Fruit fly (Drosophila melanogaster) whole organism, wandering third instar larva: ENCODE data around the gene CG8673.

Experiments used
- Dfd ChIP-seq: fragments of >200 bp; optimal IDR thresholded peaks from 2 replicates; lab custom pipeline; 2017; ENCODE audit warnings: missing biosample characterization, missing genetic modification characterization
- Dif ChIP-seq: fragments of 200-275, 200-300 bp; sonication (Bioruptor generic); optimal IDR thresholded peaks from 2 replicates; lab custom pipeline; 2018; ENCODE audit warnings: missing biosample characterization, missing genetic modification characterization; ENCODE audit not compliant: partially characterized antibody
- GATAd ChIP-seq: sonication (Bioruptor generic); optimal IDR thresholded peaks from 2 replicates; lab custom pipeline; 2016; ENCODE audit warnings: missing biosample characterization, missing genetic modification characterization
- HLH106 ChIP-seq: fragments of 200-800 bp; optimal IDR thresholded peaks from 3 replicates; lab custom pipeline; 2019; ENCODE audit warnings: missing biosample characterization, mild to moderate bottlenecking, missing genetic modification characterization, moderate library complexity
- Hnf4 ChIP-seq: fragments of 200-800 bp; sonication (Bioruptor generic); optimal IDR thresholded peaks from 2 replicates; lab custom pipeline; 2016; ENCODE audit warnings: missing biosample characterization, mild to moderate bottlenecking, missing genetic modification characterization
- Hr78 ChIP-seq: fragments of >200 bp; optimal IDR thresholded peaks from 2 replicates; lab custom pipeline; 2017; ENCODE audit warnings: missing biosample characterization, missing genetic modification characterization
- Hr83 ChIP-seq: fragments of 200-300 bp; sonication (Bioruptor generic); optimal IDR thresholded peaks from 2 replicates; lab custom pipeline; 2016; ENCODE audit warnings: missing biosample characterization, mild to moderate bottlenecking, missing genetic modification characterization, moderate library complexity; ENCODE audit not compliant: poor library complexity, severe bottlenecking
- Jra ChIP-seq: sonication (Bioruptor generic); optimal IDR thresholded peaks from 2 replicates; lab custom pipeline; 2016; ENCODE audit warnings: missing biosample characterization, missing genetic modification characterization
- Mio ChIP-seq: sonication (Bioruptor generic); optimal IDR thresholded peaks from 2 replicates; lab custom pipeline; 2016; ENCODE audit warnings: missing biosample characterization, missing genetic modification characterization
- OdsH ChIP-seq: fragments of 200-800 bp; sonication (Bioruptor generic); optimal IDR thresholded peaks from 2 replicates; lab custom pipeline; 2016; ENCODE audit warnings: missing biosample characterization, mild to moderate bottlenecking, missing genetic modification characterization
- Rel ChIP-seq, 2 experiments: fragments of 200-800 bp; sonication (Bioruptor generic) in 1 of 2; optimal IDR thresholded peaks; 2 replicates in 1 of 2; 3 replicates in 1 of 2; lab custom pipeline; 2016 to 2019; ENCODE audit warnings: mild to moderate bottlenecking in 2 of 2, missing biosample characterization in 2 of 2, missing genetic modification characterization in 2 of 2, moderate library complexity in 1 of 2
- Sp1 ChIP-seq: fragments of 200-800 bp; sonication (Bioruptor generic); optimal IDR thresholded peaks from 3 replicates; lab custom pipeline; 2019; ENCODE audit warnings: missing biosample characterization, mild to moderate bottlenecking, missing genetic modification characterization, moderate library complexity
- Vsx2 ChIP-seq: fragments of 200-300, 225-300 bp; sonication (Bioruptor generic); optimal IDR thresholded peaks from 2 replicates; lab custom pipeline; 2018; ENCODE audit warnings: missing biosample characterization, missing genetic modification characterization; ENCODE audit not compliant: partially characterized antibody
- br ChIP-seq: fragments of 200-800 bp; sonication (Bioruptor generic); optimal IDR thresholded peaks from 2 replicates; lab custom pipeline; 2016; ENCODE audit warnings: missing biosample characterization, missing genetic modification characterization
- brk ChIP-seq: fragments of 200-800 bp; sonication (Bioruptor generic); optimal IDR thresholded peaks from 2 replicates; lab custom pipeline; 2016; ENCODE audit warnings: missing biosample characterization, mild to moderate bottlenecking, missing genetic modification characterization
- dl ChIP-seq, 2 experiments: fragments of 175-275, 200-275 bp in 1 of 2; fragments of 200-275 bp in 1 of 2; sonication (Bioruptor generic); optimal IDR thresholded peaks; lab custom pipeline; 2018; ENCODE audit warnings: mild to moderate bottlenecking in 2 of 2, missing biosample characterization in 2 of 2, missing genetic modification characterization in 2 of 2, moderate library complexity in 2 of 2; ENCODE audit not compliant: partially characterized antibody in 2 of 2, insufficient read depth in 1 of 2
- dmrt93B ChIP-seq: fragments of 200-800 bp; sonication (Bioruptor generic); optimal IDR thresholded peaks from 2 replicates; lab custom pipeline; 2018; ENCODE audit warnings: missing biosample characterization, mild to moderate bottlenecking, missing genetic modification characterization
- dsf ChIP-seq: sonication (Bioruptor generic); optimal IDR thresholded peaks from 2 replicates; lab custom pipeline; 2016; ENCODE audit warnings: missing biosample characterization, missing genetic modification characterization, borderline replicate concordance
- foxo ChIP-seq, 2 experiments: fragments of 200-800 bp; sonication (Bioruptor generic); optimal IDR thresholded peaks; 2 replicates in 1 of 2; 3 replicates in 1 of 2; lab custom pipeline; 2016 to 2017; ENCODE audit warnings: missing biosample characterization in 2 of 2, missing genetic modification characterization in 2 of 2
- fru ChIP-seq: fragments of 200-800 bp; sonication (Bioruptor generic); optimal IDR thresholded peaks from 3 replicates; lab custom pipeline; 2016; ENCODE audit warnings: missing biosample characterization, mild to moderate bottlenecking, missing genetic modification characterization
- h ChIP-seq: fragments of 200-800 bp; sonication (Bioruptor generic); optimal IDR thresholded peaks from 3 replicates; lab custom pipeline; 2016; ENCODE audit warnings: missing biosample characterization, mild to moderate bottlenecking, missing genetic modification characterization
- jim ChIP-seq: fragments of 175-275, 200-325 bp; sonication (Bioruptor generic); optimal IDR thresholded peaks from 2 replicates; lab custom pipeline; 2016; ENCODE audit warnings: missing biosample characterization, mild to moderate bottlenecking, missing genetic modification characterization
- lola ChIP-seq: fragments of >200 bp; optimal IDR thresholded peaks from 2 replicates; lab custom pipeline; 2017; ENCODE audit warnings: missing biosample characterization, missing genetic modification characterization
- pan ChIP-seq: fragments of >200 bp; optimal IDR thresholded peaks from 2 replicates; lab custom pipeline; 2017
- psq ChIP-seq: fragments of 200-800 bp; sonication (Bioruptor generic); optimal IDR thresholded peaks from 3 replicates; lab custom pipeline; 2017; ENCODE audit warnings: missing biosample characterization, mild to moderate bottlenecking, missing genetic modification characterization, moderate library complexity
- rgr ChIP-seq: fragments of 200-800 bp; sonication (Bioruptor generic); optimal IDR thresholded peaks from 3 replicates; lab custom pipeline; 2016; ENCODE audit warnings: missing biosample characterization, mild to moderate bottlenecking, missing genetic modification characterization
- sv ChIP-seq: fragments of 200-800 bp; sonication (Bioruptor generic); optimal IDR thresholded peaks from 3 replicates; lab custom pipeline; 2016; ENCODE audit warnings: missing biosample characterization, missing genetic modification characterization
- tai ChIP-seq: sonication (Bioruptor generic); optimal IDR thresholded peaks from 2 replicates; lab custom pipeline; 2016; ENCODE audit warnings: missing biosample characterization, missing genetic modification characterization
- usp ChIP-seq: fragments of >200 bp; optimal IDR thresholded peaks from 2 replicates; lab custom pipeline; 2017; ENCODE audit warnings: missing biosample characterization, missing genetic modification characterization
- woc ChIP-seq: sonication (Bioruptor generic); optimal IDR thresholded peaks from 2 replicates; lab custom pipeline; 2016; ENCODE audit warnings: missing biosample characterization, mild to moderate bottlenecking, missing genetic modification characterization

The CG8673 gene

dm6 chr2L:8165800-8166576 is 41.9 kb downstream of the CG8673 start:
- TF ChIP-seq Jra (GFP tag; lab: Kevin White, UChicago) = no peak
- TF ChIP-seq Dfd (GFP tag; lab: Kevin White, UChicago) = no peak
- TF ChIP-seq Hr83 (GFP tag; lab: Kevin White, UChicago) = no peak
- no peak for TF ChIP-seq dmrt93B
- no peak for TF ChIP-seq HLH106 (tag; lab: Kevin White, UChicago)
- no peak for TF ChIP-seq fru (GFP tag; lab: Kevin White, UChicago)
- no peak for TF ChIP-seq dl (GFP tag; optimal IDR thresholded peaks at IDR 0.05; lab: Kevin White, UChicago; ENCODE audit: insufficient read depth in 1 of 2, partially characterized antibody in 2 of 2)
- TF ChIP-seq dsf (GFP tag; lab: Kevin White, UChicago) = no peak
- no peak for TF ChIP-seq foxo (GFP tag; optimal IDR thresholded peaks at IDR 0.05; lab: Kevin White, UChicago)
- no peak for TF ChIP-seq brk (GFP tag; lab: Kevin White, UChicago)
- no peak for TF ChIP-seq lola (GFP tag; lab: Kevin White, UChicago)

dm6 chr2L:8168075-8168474 is 43.9 kb downstream of the CG8673 start:
- no peak for TF ChIP-seq dsf (GFP tag; lab: Kevin White, UChicago)
- no peak for TF ChIP-seq Mio (GFP tag; lab: Kevin White, UChicago)
- TF ChIP-seq Jra (GFP tag; lab: Kevin White, UChicago) = no peak
- no peak for TF ChIP-seq woc (GFP tag; lab: Kevin White, UChicago)
- no peak for TF ChIP-seq GATAd (GFP tag; lab: Kevin White, UChicago)
- no peak for TF ChIP-seq foxo (GFP tag; optimal IDR thresholded peaks at IDR 0.05; lab: Kevin White, UChicago)
- no peak for TF ChIP-seq Hr78 (GFP tag; lab: Kevin White, UChicago)
- no peak for TF ChIP-seq pan (lab: Kevin White, UChicago)
- no peak for TF ChIP-seq jim (GFP tag; lab: Kevin White, UChicago)
- TF ChIP-seq lola (GFP tag; lab: Kevin White, UChicago) = no peak
- TF ChIP-seq brk (GFP tag; lab: Kevin White, UChicago) = no peak
- TF ChIP-seq Vsx2 (GFP tag; lab: Kevin White, UChicago) = no peak
- no peak for TF ChIP-seq tai (GFP tag; lab: Kevin White, UChicago)
- no peak for TF ChIP-seq usp (GFP tag; lab: Kevin White, UChicago)
- TF ChIP-seq Sp1 = no peak
- no peak for TF ChIP-seq sv
- no peak for TF ChIP-seq Rel (GFP tag; optimal IDR thresholded peaks at IDR 0.05; lab: Kevin White, UChicago)
- no peak for TF ChIP-seq Rel (tag; optimal IDR thresholded peaks at IDR 0.05; lab: Kevin White, UChicago)
- no peak for TF ChIP-seq h
- TF ChIP-seq Hnf4 (GFP tag; lab: Kevin White, UChicago) = no peak
- no peak for TF ChIP-seq br (GFP tag; lab: Kevin White, UChicago)

- TF ChIP-seq dmrt93B (no peak), HLH106 (tag; lab: Kevin White, UChicago) (no peak), dl (GFP tag; optimal IDR thresholded peaks at IDR 0.05; lab: Kevin White, UChicago; ENCODE audit: insufficient read depth in 1 of 2, partially characterized antibody in 2 of 2) (no peak), GATAd (GFP tag; lab: Kevin White, UChicago) (no peak), h (no peak), Dfd (GFP tag; lab: Kevin White, UChicago) (no peak), usp (GFP tag; lab: Kevin White, UChicago) (no peak), psq (no peak), Dif (GFP tag; lab: Kevin White, UChicago) (no peak)
Measured at dm6 chr2L:8170600-8171182, 46.6 kb downstream of the CG8673 start.

- no peak for TF ChIP-seq HLH106 (tag; lab: Kevin White, UChicago)
- TF ChIP-seq OdsH = no peak
- no peak for TF ChIP-seq Rel (GFP tag; optimal IDR thresholded peaks at IDR 0.05; lab: Kevin White, UChicago)
- no peak for TF ChIP-seq Rel (tag; optimal IDR thresholded peaks at IDR 0.05; lab: Kevin White, UChicago)
- no peak for TF ChIP-seq foxo (GFP tag; optimal IDR thresholded peaks at IDR 0.05; lab: Kevin White, UChicago)
- TF ChIP-seq rgr (GFP tag; lab: Kevin White, UChicago) = no peak
- no peak for TF ChIP-seq Dif (GFP tag; lab: Kevin White, UChicago)
- TF ChIP-seq Dfd (GFP tag; lab: Kevin White, UChicago) = no peak
- no peak for TF ChIP-seq usp (GFP tag; lab: Kevin White, UChicago)
Measured at dm6 chr2L:8171544-8171943, 47.4 kb downstream of the CG8673 start.
